Worm (Caenorhabditis elegans): Measurements from ENCODE around the gene F10E9.1.
"Not testable (repeated sequence)": the region's sequence is repeated elsewhere in the genome, so short reads cannot be mapped to it uniquely, and the experiment has no call there.

DNA sequence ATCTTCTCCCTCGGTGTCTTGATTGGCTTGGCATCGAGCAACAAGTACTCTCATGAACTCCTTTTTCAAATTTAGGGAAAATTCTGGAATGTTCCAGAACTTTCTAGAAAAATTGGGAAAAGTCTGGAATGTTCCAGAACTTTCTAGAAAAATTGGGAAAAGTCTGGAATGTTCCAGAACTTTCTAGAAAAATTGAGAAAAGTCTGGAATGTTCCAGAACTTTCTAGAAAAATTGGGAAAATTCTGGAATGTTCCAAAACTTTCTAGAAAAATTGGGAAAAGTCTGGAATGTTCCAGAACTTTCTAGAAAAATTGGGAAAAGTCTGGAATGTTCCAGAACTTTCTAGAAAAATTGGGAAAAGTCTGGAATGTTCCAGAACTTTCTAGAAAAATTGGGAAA lies 21.3 kb downstream of the F10E9.1 start, which contains the start of gene ZC262.7:
- TF ChIP-seq ref-2 (tag; optimal IDR thresholded peaks at IDR 0.05); hlh-13 (GFP tag; optimal IDR thresholded peaks at IDR 0.05); ama-1 (optimal IDR thresholded peaks at IDR 0.05); nfya-1 (tag; optimal IDR thresholded peaks at IDR 0.05); pqm-1 (tag; optimal IDR thresholded peaks at IDR 0.05); nhr-11 (tag; optimal IDR thresholded peaks at IDR 0.05); pros-1 (tag; optimal IDR thresholded peaks at IDR 0.05); tbx-7 (tag; optimal IDR thresholded peaks at IDR 0.05); ztf-16 (tag; optimal IDR thresholded peaks at IDR 0.05); ets-4 (tag; optimal IDR thresholded peaks at IDR 0.05); ceh-19 (GFP tag; optimal IDR thresholded peaks at IDR 0.05); tbx-2 (tag; optimal IDR thresholded peaks at IDR 0.05): not testable (repeated sequence)
